Fruit fly (Drosophila melanogaster): ENCODE data around the gene CG42537.
A peak's percentile ranks its signal among the peaks of the same experiment; 100 is the strongest.

Gene CG42537

dm6 chr3R:6410412-6411225 lies 33.0 kb downstream of the CG42537 start (continued):
- peak; percentile 87 for TF ChIP-seq row (GFP tag; IDR thresholded peaks at IDR 0.05)
- peak; percentile 96 for TF ChIP-seq Ets65A (GFP tag)
- no peak for TF ChIP-seq TFAM (GFP tag; optimal IDR thresholded peaks at IDR 0.05)
- TF ChIP-seq CG42726 (GFP tag; IDR thresholded peaks at IDR 0.05; ENCODE audit: partially characterized antibody) = no peak
- peak; percentile 80 for TF ChIP-seq CG1603 (tag; optimal IDR thresholded peaks at IDR 0.05)
- peak; percentile 81 to 88 for TF ChIP-seq dpn (GFP tag; optimal IDR thresholded peaks at IDR 0.05)
- TF ChIP-seq z (GFP tag; IDR thresholded peaks at IDR 0.05) = no peak
- TF ChIP-seq unc-4 (GFP tag; IDR thresholded peaks at IDR 0.05; ENCODE audit: partially characterized antibody) = no peak
- TF ChIP-seq Awh (GFP tag; IDR thresholded peaks at IDR 0.05) = peak; percentile 61; the same call in 1 of the 2 replicates
- TF ChIP-seq Sin3A (optimal IDR thresholded peaks at IDR 0.05) = no peak
- peak; percentile 23 for TF ChIP-seq Kr (GFP tag; optimal IDR thresholded peaks at IDR 0.05)
- peak; percentile 75 for TF ChIP-seq tgo (GFP tag; IDR thresholded peaks at IDR 0.05)
- peak; percentile 82 for TF ChIP-seq gcm (GFP tag; optimal IDR thresholded peaks at IDR 0.05)
- peak; percentile 69 to 87 for TF ChIP-seq Trl (optimal IDR thresholded peaks at IDR 0.05)
- peak; percentile 44 for TF ChIP-seq Trl (GFP tag; optimal IDR thresholded peaks at IDR 0.05)
- peak; percentile 27 for TF ChIP-seq Ets97D (GFP tag; optimal IDR thresholded peaks at IDR 0.05)
- TF ChIP-seq maf-S (GFP tag; optimal IDR thresholded peaks at IDR 0.05) = peak; percentile 81
- TF ChIP-seq zen2 (GFP tag; IDR thresholded peaks at IDR 0.05; ENCODE audit: partially characterized antibody) = no peak
- no peak for TF ChIP-seq nerfin-2 (GFP tag; IDR thresholded peaks at IDR 0.05; ENCODE audit: partially characterized antibody)
- TF ChIP-seq CG1792 (GFP tag; optimal IDR thresholded peaks at IDR 0.05) = peak; percentile 67
- peak; percentile 88 for TF ChIP-seq bcd (GFP tag; optimal IDR thresholded peaks at IDR 0.05)
- TF ChIP-seq Hr51 (GFP tag; optimal IDR thresholded peaks at IDR 0.05) = peak; percentile 31 to 93
- TF ChIP-seq Taf1 (GFP tag; IDR thresholded peaks at IDR 0.05) = no peak
- peak; percentile 61 for TF ChIP-seq kah (GFP tag; optimal IDR thresholded peaks at IDR 0.05)
- TF ChIP-seq Atf3 (GFP tag; optimal IDR thresholded peaks at IDR 0.05) = peak; percentile 53
- peak; percentile 88 for TF ChIP-seq CG1233 (GFP tag; optimal IDR thresholded peaks at IDR 0.05)
- peak; percentile 49 for TF ChIP-seq CG15696 (tag; optimal IDR thresholded peaks at IDR 0.05)
- peak; percentile 82 for TF ChIP-seq ewg (GFP tag; optimal IDR thresholded peaks at IDR 0.05)
- peak; percentile 17; the same call in 1 of the 2 replicates for TF ChIP-seq ro (GFP tag; IDR thresholded peaks at IDR 0.05)
- TF ChIP-seq CG2875 (GFP tag; optimal IDR thresholded peaks at IDR 0.05) = peak; percentile 69
- TF ChIP-seq Nf-YC (tag; optimal IDR thresholded peaks at IDR 0.05) = peak; percentile 79
- TF ChIP-seq Aef1 (GFP tag; IDR thresholded peaks at IDR 0.05) = peak; percentile 10
- TF ChIP-seq CG10654 (GFP tag; optimal IDR thresholded peaks at IDR 0.05) = peak; percentile 51
- peak; percentile 77 for TF ChIP-seq CG5180 (GFP tag; optimal IDR thresholded peaks at IDR 0.05)
- peak; percentile 71 for TF ChIP-seq wor (GFP tag; IDR thresholded peaks at IDR 0.05)
- peak; percentile 73 for TF ChIP-seq btn (GFP tag; optimal IDR thresholded peaks at IDR 0.05)
- peak; percentile 98 for TF ChIP-seq CG17361 (GFP tag; IDR thresholded peaks at IDR 0.05)
- TF ChIP-seq CG10147 (GFP tag; optimal IDR thresholded peaks at IDR 0.05) = peak; percentile 91
- peak; percentile 81 for TF ChIP-seq CG11695 (GFP tag; IDR thresholded peaks at IDR 0.05)
- peak; percentile 78 for TF ChIP-seq shn (GFP tag; optimal IDR thresholded peaks at IDR 0.05)
- TF ChIP-seq CG8359 (GFP tag; optimal IDR thresholded peaks at IDR 0.05; ENCODE audit: borderline replicate concordance) = peak; percentile 66
- TF ChIP-seq Atf-2 (GFP tag; optimal IDR thresholded peaks at IDR 0.05) = peak; percentile 85
- peak; percentile 63; the same call in 2 of the 3 replicates for TF ChIP-seq ken (GFP tag; IDR thresholded peaks at IDR 0.05)
- peak; percentile 95 for TF ChIP-seq Oli (tag; optimal IDR thresholded peaks at IDR 0.05)
- no peak for TF ChIP-seq Oaz (GFP tag; IDR thresholded peaks at IDR 0.05)
- TF ChIP-seq croc (GFP tag; conservative IDR thresholded peaks at IDR 0.05) = peak; percentile 64
- no peak for TF ChIP-seq vnd (GFP tag; IDR thresholded peaks at IDR 0.05; ENCODE audit: partially characterized antibody)
- no peak for TF ChIP-seq HLH4C (GFP tag; IDR thresholded peaks at IDR 0.05; ENCODE audit: partially characterized antibody)
- peak; percentile 21; the same call in 1 of the 3 replicates for TF ChIP-seq ase (GFP tag; IDR thresholded peaks at IDR 0.05)

All from whole organism, embryonic.